Worm (Caenorhabditis elegans): ENCODE data around the gene Y111B2A.12.

Y111B2A.12 gene

ce11 chrIII:12598418-12599330 is 10.4 kb upstream of the Y111B2A.12 start (continued):
- TF ChIP-seq nhr-25 (tag; optimal IDR thresholded peaks at IDR 0.05), result peak; percentile 86
- TF ChIP-seq ztf-11 (tag; optimal IDR thresholded peaks at IDR 0.05), result no peak
- no peak for TF ChIP-seq ztf-1 (GFP tag; conservative IDR thresholded peaks at IDR 0.05)
- TF ChIP-seq mbf-1 (tag; optimal IDR thresholded peaks at IDR 0.05), result no peak
- peak; percentile 77 for TF ChIP-seq gmeb-1 (tag; optimal IDR thresholded peaks at IDR 0.05)
- TF ChIP-seq nhr-12 (tag; optimal IDR thresholded peaks at IDR 0.05), result no peak
- TF ChIP-seq F13H6.1 (tag; optimal IDR thresholded peaks at IDR 0.05), result peak; percentile 76
- peak; percentile 3 to 67 for TF ChIP-seq mdl-1 (tag; optimal IDR thresholded peaks at IDR 0.05)
- no peak for TF ChIP-seq ceh-16 (tag; optimal IDR thresholded peaks at IDR 0.05)
- peak; percentile 95 for TF ChIP-seq lin-13 (GFP tag; optimal IDR thresholded peaks at IDR 0.05)
- peak; percentile 94 for TF ChIP-seq unc-55 (GFP tag; optimal IDR thresholded peaks at IDR 0.05)
- no peak for TF ChIP-seq unc-39 (tag; optimal IDR thresholded peaks at IDR 0.05)
- peak; percentile 84 for TF ChIP-seq nhr-129 (tag; optimal IDR thresholded peaks at IDR 0.05)

- TF ChIP-seq aly-2 (tag; optimal IDR thresholded peaks at IDR 0.05) (no peak), ceh-82 (tag; optimal IDR thresholded peaks at IDR 0.05) (no peak), nhr-12 (tag; optimal IDR thresholded peaks at IDR 0.05) (no peak), ZK546.5 (tag; optimal IDR thresholded peaks at IDR 0.05) (no peak), snpc-4 (tag; optimal IDR thresholded peaks at IDR 0.05) (peak; percentile 82), fos-1 (tag; optimal IDR thresholded peaks at IDR 0.05) (no peak), unc-55 (GFP tag; optimal IDR thresholded peaks at IDR 0.05) (no peak), nhr-129 (tag; optimal IDR thresholded peaks at IDR 0.05) (no peak)
These were observed 9.4 kb upstream of the Y111B2A.12 start, which contains the start of gene gldi-8 for ce11 chrIII:12599672-12600071. Gene gldi-8, minus strand, starts transcription at chrIII:12599729.

- TF ChIP-seq mab-5 (tag; optimal IDR thresholded peaks at IDR 0.05) (no peak), dmd-4 (tag; optimal IDR thresholded peaks at IDR 0.05) (no peak), R02D3.7 (tag; optimal IDR thresholded peaks at IDR 0.05) (no peak), nhr-23 (tag; optimal IDR thresholded peaks at IDR 0.05) (no peak), lin-39 (tag; optimal IDR thresholded peaks at IDR 0.05) (no peak), ceh-82 (tag; optimal IDR thresholded peaks at IDR 0.05) (no peak), lin-11 (tag; optimal IDR thresholded peaks at IDR 0.05) (no peak)
These were observed 7.0 kb upstream of the Y111B2A.12 start for ce11 chrIII:12602070-12602469.

- TF ChIP-seq fos-1 (tag; optimal IDR thresholded peaks at IDR 0.05) (peak; percentile 38), skn-1 (tag; optimal IDR thresholded peaks at IDR 0.05) (no peak), ztf-4 (tag; optimal IDR thresholded peaks at IDR 0.05) (no peak), lin-13 (GFP tag; optimal IDR thresholded peaks at IDR 0.05) (peak; percentile 2), nhr-11 (tag; optimal IDR thresholded peaks at IDR 0.05) (no peak), C34F6.9 (tag; optimal IDR thresholded peaks at IDR 0.05) (no peak), lsy-2 (tag; optimal IDR thresholded peaks at IDR 0.05) (no peak), dmd-4 (tag; optimal IDR thresholded peaks at IDR 0.05) (no peak), ama-1 (optimal IDR thresholded peaks at IDR 0.05) (peak; percentile 3), nhr-6 (tag; optimal IDR thresholded peaks at IDR 0.05) (no peak), sem-4 (tag; optimal IDR thresholded peaks at IDR 0.05) (no peak)
These were observed 2.9 kb upstream of the Y111B2A.12 start for ce11 chrIII:12606175-12606574.

- TF ChIP-seq nhr-21 (tag; optimal IDR thresholded peaks at IDR 0.05), result peak; percentile 20
- TF ChIP-seq lsy-2 (tag; optimal IDR thresholded peaks at IDR 0.05), result no peak
- no peak for TF ChIP-seq ztf-1 (GFP tag; conservative IDR thresholded peaks at IDR 0.05)
These were observed 1.8 kb upstream of the Y111B2A.12 start for ce11 chrIII:12607302-12607701.

Measured in whole organism, L2 larva.